Worm (Caenorhabditis elegans) whole organism, L4 larva: Measurements from ENCODE around the gene kcnl-1.

Source experiments
- D1046.2 ChIP-seq: fragments of 200-800 bp; sonication (Bioruptor generic); IDR thresholded peaks from 2 replicates; pipeline ENCODE4 v1.3.6; 2022; ENCODE audit warnings: missing genetic modification characterization, missing compliant biosample characterization
- F10B5.3 ChIP-seq: sonication (generic microtip); optimal IDR thresholded peaks from 2 replicates; lab custom pipeline; 2016; ENCODE audit warnings: mild to moderate bottlenecking, missing genetic modification characterization, missing compliant biosample characterization
- F26F4.8 ChIP-seq: fragments of 200-800 bp; sonication (Bioruptor generic); conservative IDR thresholded peaks from 2 replicates; pipeline ENCODE4 v1.3.6; 2022; ENCODE audit warnings: missing genetic modification characterization, missing compliant biosample characterization
- F44E2.7 ChIP-seq: fragments of 200-800 bp; sonication (Bioruptor generic); IDR thresholded peaks from 2 replicates; pipeline ENCODE4 v2.1.2; 2022; ENCODE audit warnings: missing genetic modification characterization, missing compliant biosample characterization
- T26A8.4 ChIP-seq: fragments of 200-800 bp; sonication (Bioruptor generic); IDR thresholded peaks from 2 replicates; pipeline ENCODE4 v1.3.6; 2022; ENCODE audit warnings: missing genetic modification characterization, missing compliant biosample characterization
- Y75B8A.6 ChIP-seq: fragments of 200-800 bp; sonication (Bioruptor generic); IDR thresholded peaks from 2 replicates; pipeline ENCODE4 v1.3.6; 2022; ENCODE audit warnings: missing genetic modification reagents, missing genetic modification characterization, missing compliant biosample characterization
- ZK546.5 ChIP-seq, 2 experiments: sonication (generic microtip); optimal IDR thresholded peaks; 2 replicates each; lab custom pipeline; 2017; ENCODE audit warnings: missing biosample characterization in 2 of 2, missing genetic modification characterization in 2 of 2
- aly-2 ChIP-seq: sonication (generic microtip); optimal IDR thresholded peaks from 2 replicates; lab custom pipeline; 2018; ENCODE audit warnings: missing biosample characterization, missing genetic modification characterization
- ceh-20 ChIP-seq: fragments of 200-800 bp; sonication (Bioruptor generic); IDR thresholded peaks from 2 replicates; pipeline ENCODE4 v1.3.6; 2022; ENCODE audit warnings: missing genetic modification reagents, missing genetic modification characterization, missing compliant biosample characterization
- ceh-32 ChIP-seq: sonication (generic microtip); optimal IDR thresholded peaks from 2 replicates; lab custom pipeline; 2016; ENCODE audit warnings: mild to moderate bottlenecking, missing genetic modification characterization, missing compliant biosample characterization; ENCODE audit not compliant: poor library complexity
- ctbp-1 ChIP-seq: fragments of 200-800 bp; sonication (Bioruptor generic); IDR thresholded peaks from 2 replicates; pipeline ENCODE4 v1.3.6; 2022; ENCODE audit warnings: missing genetic modification reagents, missing genetic modification characterization, missing compliant biosample characterization
- daf-16 ChIP-seq, 3 experiments: sonication (generic microtip); optimal IDR thresholded peaks; 2 replicates each; lab custom pipeline; 2016 to 2017; ENCODE audit warnings: missing genetic modification characterization in 3 of 3, missing genetic modification reagents in 3 of 3, mild to moderate bottlenecking in 2 of 3, missing compliant biosample characterization in 2 of 3, missing biosample characterization in 1 of 3, moderate library complexity in 1 of 3
- daf-19 ChIP-seq: fragments of 200-800 bp; sonication (Bioruptor generic); conservative IDR thresholded peaks from 2 replicates; pipeline ENCODE4 v1.3.6; 2022; ENCODE audit warnings: missing genetic modification characterization, missing compliant biosample characterization
- dmd-6 ChIP-seq: fragments of 200-800 bp; sonication (Bioruptor generic); IDR thresholded peaks from 2 replicates; pipeline ENCODE4 v1.3.6; 2022; ENCODE audit warnings: missing genetic modification reagents, missing genetic modification characterization, missing compliant biosample characterization
- dmd-9 ChIP-seq: fragments of 200-800 bp; sonication (Bioruptor generic); IDR thresholded peaks from 2 replicates; pipeline ENCODE4 v1.3.6; 2022; ENCODE audit warnings: missing genetic modification reagents, missing genetic modification characterization, missing compliant biosample characterization
- duxl-1 ChIP-seq: sonication (generic microtip); optimal IDR thresholded peaks from 2 replicates; lab custom pipeline; 2016; ENCODE audit warnings: mild to moderate bottlenecking, missing genetic modification characterization, moderate library complexity, missing compliant biosample characterization; ENCODE audit not compliant: poor library complexity
- egl-27 ChIP-seq: sonication (generic microtip); optimal IDR thresholded peaks from 3 replicates; lab custom pipeline; 2017; ENCODE audit warnings: missing biosample characterization, missing genetic modification reagents, missing genetic modification characterization
- hif-1 ChIP-seq, 2 experiments: sonication (generic microtip); optimal IDR thresholded peaks; 2 replicates each; lab custom pipeline; 2016 to 2017; ENCODE audit warnings: missing compliant biosample characterization in 2 of 2, missing genetic modification characterization in 2 of 2, missing genetic modification reagents in 2 of 2, missing genotype in 2 of 2, mild to moderate bottlenecking in 1 of 2
- hlh-30 ChIP-seq: sonication (generic microtip); optimal IDR thresholded peaks from 2 replicates; lab custom pipeline; 2017; ENCODE audit warnings: antibody characterized with exemption, mild to moderate bottlenecking, missing genetic modification characterization, missing compliant biosample characterization; ENCODE audit not compliant: insufficient read depth
- hmg-1.1 ChIP-seq: fragments of 200-800 bp; sonication (Bioruptor generic); IDR thresholded peaks from 2 replicates; pipeline ENCODE4 v1.3.6; 2022; ENCODE audit warnings: missing genetic modification reagents, missing genetic modification characterization, missing compliant biosample characterization
- lim-7 ChIP-seq: fragments of 200-800 bp; sonication (Bioruptor generic); IDR thresholded peaks from 2 replicates; pipeline ENCODE4 v1.3.6; 2022; ENCODE audit warnings: missing genetic modification characterization, missing compliant biosample characterization
- lin-1 ChIP-seq: fragments of 200-800 bp; sonication (Bioruptor generic); IDR thresholded peaks from 2 replicates; pipeline ENCODE4 v1.3.6; 2022; ENCODE audit warnings: missing genetic modification reagents, missing genetic modification characterization, missing compliant biosample characterization
- lin-13 ChIP-seq: fragments of 150-350 bp; optimal IDR thresholded peaks from 2 replicates; lab custom pipeline; 2014; ENCODE audit warnings: missing biosample characterization, missing genetic modification reagents, missing genetic modification characterization
- lin-29 ChIP-seq: fragments of 200-800 bp; sonication (Bioruptor generic); IDR thresholded peaks from 2 replicates; pipeline ENCODE4 v1.3.6; 2022; ENCODE audit warnings: missing genetic modification reagents, missing genetic modification characterization, missing compliant biosample characterization
- madf-9 ChIP-seq: fragments of 200-800 bp; sonication (Bioruptor generic); conservative IDR thresholded peaks from 2 replicates; pipeline ENCODE4 v1.3.6; 2022; ENCODE audit warnings: missing genetic modification reagents, missing genetic modification characterization, missing compliant biosample characterization
- mdl-1 ChIP-seq, 2 experiments: fragments of 150-350 bp in 1 of 2; sonication (generic microtip) in 1 of 2; optimal IDR thresholded peaks; 2 replicates each; lab custom pipeline; 2014 to 2017; ENCODE audit warnings: missing biosample characterization in 2 of 2, missing genetic modification characterization in 2 of 2
- mes-2 ChIP-seq: sonication (generic microtip); optimal IDR thresholded peaks from 2 replicates; lab custom pipeline; 2016; ENCODE audit warnings: missing genotype, mild to moderate bottlenecking, missing genetic modification characterization, missing compliant biosample characterization; ENCODE audit not compliant: poor library complexity, severe bottlenecking
- mxl-2 ChIP-seq: fragments of 200-800 bp; sonication (Bioruptor generic); conservative IDR thresholded peaks from 2 replicates; pipeline ENCODE4 v1.3.6; 2022; ENCODE audit warnings: missing genetic modification reagents, missing genetic modification characterization, missing compliant biosample characterization
- nhr-102 ChIP-seq: sonication (generic microtip); optimal IDR thresholded peaks from 2 replicates; lab custom pipeline; 2016; ENCODE audit warnings: mild to moderate bottlenecking, missing genetic modification characterization, moderate library complexity, missing compliant biosample characterization
- nhr-237 ChIP-seq: sonication (generic microtip); optimal IDR thresholded peaks from 2 replicates; lab custom pipeline; 2017; ENCODE audit warnings: missing biosample characterization, missing genetic modification characterization
- nhr-25 ChIP-seq: sonication (generic microtip); optimal IDR thresholded peaks from 2 replicates; lab custom pipeline; 2017; ENCODE audit warnings: missing genetic modification characterization, mild to moderate bottlenecking, missing compliant biosample characterization, antibody characterized with exemption, moderate library complexity, borderline replicate concordance; ENCODE audit not compliant: insufficient read depth
- nhr-28 ChIP-seq: fragments of 150-350 bp; optimal IDR thresholded peaks from 2 replicates; lab custom pipeline; 2014; ENCODE audit warnings: missing biosample characterization, missing genetic modification characterization
- nhr-41 ChIP-seq: fragments of 200-800 bp; sonication (Bioruptor generic); IDR thresholded peaks from 2 replicates; pipeline ENCODE4 v1.3.6; 2022; ENCODE audit warnings: missing genetic modification reagents, missing genetic modification characterization, missing compliant biosample characterization
- nhr-42 ChIP-seq: fragments of 200-800 bp; sonication (Bioruptor generic); IDR thresholded peaks from 2 replicates; pipeline ENCODE4 v1.3.6; 2022; ENCODE audit warnings: missing genetic modification characterization, missing compliant biosample characterization
- nhr-48 ChIP-seq: sonication (generic microtip); optimal IDR thresholded peaks from 2 replicates; lab custom pipeline; 2016; ENCODE audit warnings: mild to moderate bottlenecking, missing genetic modification characterization, missing compliant biosample characterization
- pha-4 ChIP-seq, 2 experiments: fragments of 150-350 bp in 1 of 2; fragments of 200-800 bp in 1 of 2; sonication (Bioruptor generic) in 1 of 2; IDR thresholded peaks in 1 of 2; optimal IDR thresholded peaks in 1 of 2; 2 replicates each; pipeline versions ENCODE4 v1.3.6 to Lab custom; 2014 to 2022; ENCODE audit warnings: missing genetic modification characterization in 2 of 2, missing genetic modification reagents in 2 of 2, missing biosample characterization in 1 of 2, missing compliant biosample characterization in 1 of 2
- php-3 ChIP-seq: fragments of 200-800 bp; sonication (Bioruptor generic); IDR thresholded peaks from 2 replicates; pipeline ENCODE4 v1.3.6; 2022; ENCODE audit warnings: missing genetic modification reagents, missing genetic modification characterization, missing compliant biosample characterization
- rbr-2 ChIP-seq: sonication (generic microtip); optimal IDR thresholded peaks from 2 replicates; lab custom pipeline; 2016; ENCODE audit warnings: missing genotype, missing genetic modification characterization, missing compliant biosample characterization
- spr-3 ChIP-seq: fragments of 200-800 bp; sonication (Bioruptor generic); optimal IDR thresholded peaks from 2 replicates; lab custom pipeline; 2018; ENCODE audit warnings: mild to moderate bottlenecking, missing genetic modification characterization, missing compliant biosample characterization
- tra-1 ChIP-seq: fragments of 200-800 bp; sonication (Bioruptor generic); IDR thresholded peaks from 2 replicates; pipeline ENCODE4 v1.3.6; 2022; ENCODE audit warnings: missing genetic modification reagents, missing genetic modification characterization, missing compliant biosample characterization
- unc-130 ChIP-seq: sonication (generic microtip); optimal IDR thresholded peaks from 2 replicates; lab custom pipeline; 2016; ENCODE audit warnings: missing genetic modification reagents, missing genetic modification characterization, missing compliant biosample characterization
- unc-39 ChIP-seq: sonication (generic microtip); optimal IDR thresholded peaks from 2 replicates; lab custom pipeline; 2017; ENCODE audit warnings: missing biosample characterization, missing genetic modification characterization
- vab-7 ChIP-seq: fragments of 200-800 bp; sonication (Bioruptor generic); IDR thresholded peaks from 2 replicates; pipeline ENCODE4 v1.3.6; 2022; ENCODE audit warnings: missing genetic modification reagents, missing genetic modification characterization, missing compliant biosample characterization
- zag-1 ChIP-seq: fragments of 150-350 bp; optimal IDR thresholded peaks from 2 replicates; lab custom pipeline; 2014; ENCODE audit warnings: missing biosample characterization, missing genetic modification characterization
- zfp-2 ChIP-seq: sonication (generic microtip); optimal IDR thresholded peaks from 2 replicates; lab custom pipeline; 2016; ENCODE audit warnings: mild to moderate bottlenecking, missing genetic modification characterization, missing compliant biosample characterization
- zip-2 ChIP-seq: fragments of 150-350 bp; optimal IDR thresholded peaks from 2 replicates; lab custom pipeline; 2014; ENCODE audit warnings: missing biosample characterization, missing genetic modification characterization
- ztf-7 ChIP-seq: fragments of 150-350 bp; optimal IDR thresholded peaks from 2 replicates; lab custom pipeline; 2014; ENCODE audit warnings: missing biosample characterization, missing genetic modification characterization

Gene kcnl-1

DNA sequence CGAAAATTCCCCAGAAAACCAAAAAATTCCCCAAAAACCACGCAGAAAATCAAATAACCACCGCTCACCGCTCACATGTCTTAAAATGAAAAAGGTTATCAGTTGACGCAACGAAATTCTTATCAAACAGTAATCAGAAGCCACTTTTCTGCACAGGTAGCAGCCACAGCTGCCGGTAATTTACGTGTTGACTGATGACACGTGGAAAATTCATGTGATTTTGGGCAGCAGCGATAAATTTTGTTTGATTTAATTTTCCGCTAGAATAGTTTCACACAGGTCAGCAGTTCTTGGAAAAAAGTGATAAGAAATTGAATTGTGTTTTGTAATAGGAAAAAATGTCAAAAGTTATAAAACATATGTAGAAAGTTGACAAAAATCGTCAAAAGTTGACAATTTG lies 37.6 kb upstream of the kcnl-1 start (continued):
- TF ChIP-seq daf-16 (GFP tag; optimal IDR thresholded peaks at IDR 0.05; lab: Kevin White, UChicago) (peak in 1 of 2 experiments; percentile 59), daf-16 (tag; optimal IDR thresholded peaks at IDR 0.05; lab: Kevin White, UChicago) (peak; percentile 98), lin-13 (no peak), F10B5.3 (tag; lab: Kevin White, UChicago) (no peak), Y75B8A.6 (0 out of 2 replicates have a peak, but pooled peaks have one; percentile 34), unc-130 (GFP tag; lab: Kevin White, UChicago) (no peak), duxl-1 (no peak), daf-19 (GFP tag; lab: Robert Waterston, UW) (no peak), madf-9 (GFP tag; lab: Robert Waterston, UW) (no peak), ZK546.5 (tag; optimal IDR thresholded peaks at IDR 0.05; lab: Kevin White, UChicago) (no peak), nhr-102 (tag; lab: Kevin White, UChicago) (peak; percentile 79), nhr-25 (no peak), T26A8.4 (peak; percentile 16; the same call in 1 of the 2 replicates), ceh-32 (tag; lab: Kevin White, UChicago) (no peak), F26F4.8 (no peak), hlh-30 (tag; lab: Kevin White, UChicago) (peak; percentile 96), tra-1 (GFP tag; lab: Robert Waterston, UW) (peak; percentile 97), zag-1 (no peak), lin-29 (GFP tag; lab: Robert Waterston, UW) (no peak), nhr-41 (GFP tag; lab: Robert Waterston, UW) (peak; percentile 75; the same call in 1 of the 2 replicates), rbr-2 (no peak), ceh-20 (GFP tag; lab: Robert Waterston, UW) (peak; percentile 97), nhr-42 (GFP tag; lab: Robert Waterston, UW) (no peak), mxl-2 (GFP tag; lab: Robert Waterston, UW) (peak; percentile 89), nhr-48 (tag; lab: Kevin White, UChicago) (peak; percentile 83), zip-2 (tag; lab: Kevin White, UChicago) (no peak), hif-1 (tag; optimal IDR thresholded peaks at IDR 0.05; lab: Kevin White, UChicago) (peak in 1 of 2 experiments; percentile 17), dmd-6 (peak; percentile 100), F44E2.7 (GFP tag; lab: Robert Waterston, UW) (no peak)

DNA sequence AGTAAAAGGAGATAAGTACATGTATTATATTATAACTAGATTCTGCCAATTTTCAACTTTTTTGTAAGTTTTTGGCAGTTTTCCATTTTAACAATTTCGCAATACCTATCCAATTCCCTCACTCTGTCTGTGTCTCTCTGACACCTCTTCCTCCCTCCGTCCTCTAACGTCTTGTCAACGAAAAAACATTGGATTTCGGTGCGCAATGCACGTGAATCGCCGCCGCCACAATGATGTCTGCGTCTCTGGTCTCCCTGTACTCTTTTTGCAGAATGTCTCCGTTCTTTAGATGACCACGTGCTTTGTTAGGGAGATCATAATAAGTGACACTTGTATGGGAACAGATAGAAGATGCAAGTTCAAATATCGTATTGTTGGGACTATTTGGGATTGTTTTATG lies 36.0 kb upstream of the kcnl-1 start:
- TF ChIP-seq spr-3 (GFP tag; lab: Kevin White, UChicago) (no peak), nhr-28 (tag; lab: Kevin White, UChicago) (peak; percentile 94), lin-1 (GFP tag; lab: Robert Waterston, UW) (peak; percentile 85), vab-7 (GFP tag; lab: Robert Waterston, UW) (0 out of 2 replicates have a peak, but pooled peaks have one; percentile 5), nhr-102 (tag; lab: Kevin White, UChicago) (peak; percentile 96), hlh-30 (tag; lab: Kevin White, UChicago) (peak; percentile 99), ztf-7 (peak; percentile 54), php-3 (GFP tag; lab: Robert Waterston, UW) (peak; percentile 92), hif-1 (tag; optimal IDR thresholded peaks at IDR 0.05; lab: Kevin White, UChicago) (peak; percentile 3 to 89), unc-39 (tag; lab: Kevin White, UChicago) (peak; percentile 87), dmd-9 (no peak), lim-7 (GFP tag; lab: Robert Waterston, UW) (no peak), rbr-2 (peak; percentile 85), ctbp-1 (GFP tag; lab: Robert Waterston, UW) (0 out of 2 replicates have a peak, but pooled peaks have one; percentile 54), ceh-20 (GFP tag; lab: Robert Waterston, UW) (peak; percentile 96), mdl-1 (tag; optimal IDR thresholded peaks at IDR 0.05; lab: Kevin White, UChicago) (peak; percentile 97 to 100), egl-27 (tag; lab: Kevin White, UChicago) (peak; percentile 60), D1046.2 (GFP tag; lab: Robert Waterston, UW) (peak; percentile 37; the same call in 1 of the 2 replicates), dmd-6 (peak; percentile 99), aly-2 (tag; lab: Kevin White, UChicago) (no peak), T26A8.4 (peak; percentile 83), pha-4 (GFP tag; IDR thresholded peaks at IDR 0.05; lab: Robert Waterston, UW) (peak; percentile 80), pha-4 (tag; optimal IDR thresholded peaks at IDR 0.05; lab: Kevin White, UChicago) (peak; percentile 76), tra-1 (GFP tag; lab: Robert Waterston, UW) (peak; percentile 93), zfp-2 (peak; percentile 20), nhr-237 (tag; lab: Kevin White, UChicago) (no peak), mes-2 (tag; lab: Kevin White, UChicago) (peak; percentile 63), Y75B8A.6 (no peak), lin-13 (peak; percentile 58), hmg-1.1 (GFP tag; lab: Robert Waterston, UW) (peak; percentile 86)
